Worm (Caenorhabditis elegans) whole organism, L1 larva: ENCODE data around the gene rab-3.

Source experiments
- aha-1 ChIP-seq: fragments of 150-350 bp; optimal IDR thresholded peaks from 2 replicates; lab custom pipeline; 2014; ENCODE audit warnings: missing biosample characterization, missing genetic modification characterization
- ama-1 ChIP-seq: fragments of 150-350 bp; optimal IDR thresholded peaks from 2 replicates; lab custom pipeline; 2014
- blmp-1 ChIP-seq: fragments of 150-350 bp; optimal IDR thresholded peaks from 2 replicates; lab custom pipeline; 2014; ENCODE audit warnings: missing biosample characterization, missing genetic modification characterization
- hlh-17 ChIP-seq: fragments of 200-800 bp; sonication (Bioruptor generic); optimal IDR thresholded peaks from 2 replicates; lab custom pipeline; 2018; ENCODE audit warnings: missing genetic modification characterization, mild to moderate bottlenecking, missing compliant biosample characterization, moderate library complexity, borderline replicate concordance
- nhr-237 ChIP-seq: fragments of 150-350 bp; optimal IDR thresholded peaks from 2 replicates; lab custom pipeline; 2014; ENCODE audit warnings: missing biosample characterization, missing genetic modification characterization
- nhr-28 ChIP-seq: fragments of 150-350 bp; optimal IDR thresholded peaks from 2 replicates; lab custom pipeline; 2014; ENCODE audit warnings: missing biosample characterization, missing genetic modification characterization
- nhr-77 ChIP-seq: fragments of 150-350 bp; optimal IDR thresholded peaks from 2 replicates; lab custom pipeline; 2014; ENCODE audit warnings: missing biosample characterization, missing genetic modification characterization
- skn-1 ChIP-seq: fragments of 150-350 bp; optimal IDR thresholded peaks from 2 replicates; lab custom pipeline; 2014; ENCODE audit warnings: missing biosample characterization, missing genetic modification characterization
- unc-98 ChIP-seq: fragments of 200-800 bp; sonication (Bioruptor generic); IDR thresholded peaks from 2 replicates; pipeline ENCODE4 v1.3.6; 2022; ENCODE audit warnings: missing genetic modification characterization, missing compliant biosample characterization

DNA sequence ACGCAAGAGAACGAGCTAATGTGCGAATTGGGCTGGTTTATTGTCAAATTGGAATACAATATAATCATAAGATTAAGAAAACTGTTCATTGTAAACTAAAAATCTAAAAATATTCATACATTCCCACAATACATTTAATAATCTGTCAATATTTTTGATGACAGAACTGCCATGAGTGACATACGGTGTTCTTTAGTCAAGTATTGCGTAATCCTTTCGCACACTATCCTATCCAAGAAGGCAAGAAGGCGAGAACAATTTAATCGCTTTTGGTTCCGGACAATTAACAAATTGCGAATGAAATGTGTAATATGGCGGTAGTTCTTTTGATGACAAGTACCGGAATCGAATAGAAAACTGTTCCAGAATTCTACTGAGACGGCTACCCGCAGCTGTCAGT, 7.2 kb upstream of the rab-3 start:
- TF ChIP-seq blmp-1 (tag; lab: Kevin White, UChicago), result no peak
- no peak for TF ChIP-seq hlh-17 (GFP tag; lab: Kevin White, UChicago)
- TF ChIP-seq nhr-237 (tag; lab: Kevin White, UChicago), result no peak
- TF ChIP-seq skn-1, result no peak
- TF ChIP-seq aha-1 (tag; lab: Kevin White, UChicago), result no peak
- TF ChIP-seq unc-98 (GFP tag; lab: Robert Waterston, UW), result no peak
- TF ChIP-seq ama-1 (lab: Kevin White, UChicago), result no peak
- TF ChIP-seq nhr-28 (tag; lab: Kevin White, UChicago), result no peak
- no peak for TF ChIP-seq nhr-77
